Fruit fly (Drosophila melanogaster) whole organism, prepupa: ENCODE data around the gene CG17377.

ENCODE experiments used
- CG10669 ChIP-seq: fragments of 200-800 bp; sonication (Bioruptor generic); optimal IDR thresholded peaks from 3 replicates; lab custom pipeline; 2018; ENCODE audit warnings: missing biosample characterization, mild to moderate bottlenecking, missing genetic modification characterization, moderate library complexity
- CG11294 ChIP-seq: fragments of 200-800 bp; sonication (Bioruptor generic); IDR thresholded peaks from 2 replicates; pipeline ENCODE4 v1.3.6; 2022; ENCODE audit warnings: missing biosample characterization, missing genetic modification characterization
- CG16779 ChIP-seq: fragments of 200-800 bp; sonication (Bioruptor generic); optimal IDR thresholded peaks from 3 replicates; lab custom pipeline; 2017; ENCODE audit warnings: missing biosample characterization, mild to moderate bottlenecking, missing genetic modification characterization
- CG34406 ChIP-seq: fragments of 200-800 bp; sonication (Bioruptor generic); optimal IDR thresholded peaks from 3 replicates; lab custom pipeline; 2016; ENCODE audit warnings: missing biosample characterization, missing genetic modification characterization
- Hr38 ChIP-seq: sonication (Bioruptor generic); optimal IDR thresholded peaks from 2 replicates; lab custom pipeline; 2016; ENCODE audit warnings: missing biosample characterization, missing genetic modification characterization
- Hr39 ChIP-seq: fragments of 200-800 bp; sonication (Bioruptor generic); optimal IDR thresholded peaks from 2 replicates; lab custom pipeline; 2016; ENCODE audit warnings: missing biosample characterization, missing genetic modification characterization
- Met ChIP-seq: fragments of 200-800 bp; sonication (Bioruptor generic); optimal IDR thresholded peaks from 3 replicates; lab custom pipeline; 2016; ENCODE audit warnings: missing biosample characterization, missing genetic modification characterization
- Smox ChIP-seq: fragments of 200-800 bp; sonication (Bioruptor generic); optimal IDR thresholded peaks from 3 replicates; lab custom pipeline; 2016; ENCODE audit warnings: missing biosample characterization, missing genetic modification characterization
- eg ChIP-seq: fragments of 200-800 bp; sonication (Bioruptor generic); IDR thresholded peaks from 3 replicates; pipeline ENCODE4 v1.3.6; 2022; ENCODE audit warnings: missing biosample characterization, missing genetic modification characterization
- fd59A ChIP-seq: fragments of 200-800 bp; sonication (Bioruptor generic); optimal IDR thresholded peaks from 2 replicates; lab custom pipeline; 2017; ENCODE audit warnings: missing biosample characterization, mild to moderate bottlenecking, missing genetic modification characterization, missing genetic modification reagents
- vri ChIP-seq: fragments of 200-800 bp; sonication (Bioruptor generic); optimal IDR thresholded peaks from 3 replicates; lab custom pipeline; 2016; ENCODE audit warnings: missing biosample characterization, mild to moderate bottlenecking, missing genetic modification characterization

DNA sequence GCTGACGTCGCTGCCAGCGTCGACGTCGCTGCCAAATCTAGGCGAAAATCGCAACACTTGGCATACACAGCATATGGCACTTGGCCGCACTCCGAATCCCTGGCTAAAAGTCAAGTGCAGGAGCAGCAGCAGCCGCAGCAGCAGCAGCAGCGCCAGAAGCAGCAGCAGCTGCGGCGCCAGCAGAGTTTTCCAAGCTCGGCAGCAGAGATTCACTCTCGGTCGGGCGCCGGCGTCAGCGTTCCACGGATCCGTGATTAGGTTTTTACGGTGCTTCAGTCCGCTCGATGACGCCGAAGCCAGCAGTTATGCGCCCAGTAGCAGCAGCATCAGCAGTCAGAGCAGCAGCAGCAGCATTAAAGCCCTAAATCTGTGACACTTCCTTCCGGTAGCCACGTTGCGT lies 19.4 kb upstream of the CG17377 start:
- TF ChIP-seq vri (GFP tag; lab: Kevin White, UChicago) (no peak), Smox (no peak), CG34406 (GFP tag; lab: Kevin White, UChicago) (no peak), fd59A (GFP tag; lab: Kevin White, UChicago) (no peak), CG11294 (no peak), Hr39 (GFP tag; lab: Kevin White, UChicago) (no peak), Met (GFP tag; lab: Kevin White, UChicago) (no peak), eg (GFP tag; lab: Robert Waterston, UW) (no peak), CG16779 (no peak), Hr38 (GFP tag; lab: Kevin White, UChicago) (no peak), CG10669 (GFP tag; lab: Kevin White, UChicago) (no peak)
